Worm (Caenorhabditis elegans) whole organism, young adult: ENCODE results near the gene srh-229.

Experiments used
- B0019.2 ChIP-seq: fragments of 200-800 bp; sonication (Bioruptor generic); conservative IDR thresholded peaks from 2 replicates; pipeline ENCODE4 v1.3.6; 2022; ENCODE audit warnings: missing genetic modification reagents, missing genetic modification characterization, missing compliant biosample characterization
- F23B12.7 ChIP-seq: sonication (generic microtip); optimal IDR thresholded peaks from 2 replicates; lab custom pipeline; 2017; ENCODE audit warnings: missing genetic modification characterization, mild to moderate bottlenecking, missing compliant biosample characterization, antibody characterized with exemption, moderate library complexity; ENCODE audit not compliant: insufficient read depth
- K11D2.4 ChIP-seq: fragments of 200-800 bp; sonication (Bioruptor generic); IDR thresholded peaks from 2 replicates; pipeline ENCODE4 v1.3.6; 2022; ENCODE audit warnings: missing genetic modification reagents, missing genetic modification characterization, missing compliant biosample characterization
- akir-1 ChIP-seq: fragments of 200-800 bp; sonication (Bioruptor generic); optimal IDR thresholded peaks from 2 replicates; lab custom pipeline; 2018; ENCODE audit warnings: mild to moderate bottlenecking, missing genetic modification characterization, moderate library complexity, missing compliant biosample characterization
- ceh-58 ChIP-seq: fragments of 200-800 bp; sonication (Bioruptor generic); IDR thresholded peaks from 2 replicates; pipeline ENCODE4 v1.3.6; 2022; ENCODE audit warnings: missing genetic modification characterization, missing compliant biosample characterization
- dpl-1 ChIP-seq: fragments of 150-350 bp; optimal IDR thresholded peaks from 2 replicates; lab custom pipeline; 2014; ENCODE audit warnings: missing biosample characterization, missing genetic modification reagents, missing genetic modification characterization
- ets-4 ChIP-seq: fragments of 200-800 bp; sonication (Bioruptor generic); optimal IDR thresholded peaks from 2 replicates; lab custom pipeline; 2018; ENCODE audit warnings: mild to moderate bottlenecking, missing genetic modification characterization, missing compliant biosample characterization
- hmg-1.2 ChIP-seq: fragments of 200-800 bp; sonication (Bioruptor generic); IDR thresholded peaks from 2 replicates; pipeline ENCODE4 v1.3.6; 2022; ENCODE audit warnings: missing genetic modification reagents, missing genetic modification characterization, missing compliant biosample characterization
- let-607 ChIP-seq, 2 experiments: fragments of 200-800 bp in 1 of 2; sonication (Bioruptor generic) in 1 of 2; sonication (generic microtip) in 1 of 2; optimal IDR thresholded peaks; 2 replicates each; lab custom pipeline; 2016 to 2018; ENCODE audit warnings: mild to moderate bottlenecking in 2 of 2, missing compliant biosample characterization in 2 of 2, missing genetic modification characterization in 2 of 2, moderate library complexity in 2 of 2, missing genotype in 1 of 2
- tbx-9 ChIP-seq: sonication (generic microtip); optimal IDR thresholded peaks from 2 replicates; lab custom pipeline; 2016; ENCODE audit warnings: borderline replicate concordance, missing genetic modification characterization, inconsistent platforms, missing compliant biosample characterization
- unc-130 ChIP-seq: sonication (generic microtip); optimal IDR thresholded peaks from 2 replicates; lab custom pipeline; 2016; ENCODE audit warnings: missing genetic modification reagents, missing genetic modification characterization, missing compliant biosample characterization
- unc-62 ChIP-seq: fragments of 150-350 bp; optimal IDR thresholded peaks from 2 replicates; lab custom pipeline; 2014; ENCODE audit warnings: missing biosample characterization, missing genetic modification reagents, missing genetic modification characterization
- zim-3 ChIP-seq: sonication (generic microtip); optimal IDR thresholded peaks from 2 replicates; lab custom pipeline; 2017; ENCODE audit warnings: mild to moderate bottlenecking, missing genetic modification characterization, moderate library complexity, missing compliant biosample characterization
- ztf-25 ChIP-seq: fragments of 200-800 bp; sonication (Bioruptor generic); IDR thresholded peaks from 2 replicates; pipeline ENCODE4 v1.3.6; 2022; ENCODE audit warnings: missing genetic modification reagents, missing genetic modification characterization, missing compliant biosample characterization

- TF ChIP-seq B0019.2 = no peak
- TF ChIP-seq unc-130 = no peak
- no peak for TF ChIP-seq ztf-25 (GFP tag; lab: Robert Waterston, UW)
- TF ChIP-seq zim-3 (tag; lab: Kevin White, UChicago) = no peak
- no peak for TF ChIP-seq tbx-9
- TF ChIP-seq let-607 (tag; optimal IDR thresholded peaks at IDR 0.05; lab: Kevin White, UChicago) = no peak
- TF ChIP-seq hmg-1.2 (GFP tag; lab: Robert Waterston, UW) = no peak
- no peak for TF ChIP-seq K11D2.4 (GFP tag; lab: Robert Waterston, UW)
- no peak for TF ChIP-seq dpl-1 (GFP tag; lab: Kevin White, UChicago)
- no peak for TF ChIP-seq F23B12.7 (tag; lab: Kevin White, UChicago)
- TF ChIP-seq ets-4 = no peak
- no peak for TF ChIP-seq unc-62 (GFP tag; lab: Kevin White, UChicago)
- TF ChIP-seq akir-1 (GFP tag; lab: Kevin White, UChicago) = no peak
- no peak for TF ChIP-seq ceh-58 (GFP tag; lab: Robert Waterston, UW)
These were observed 19.2 kb upstream of the srh-229 start, which contains the start of gene C54F6.6 for ce11 chrV:7523392-7523791.
